Worm (Caenorhabditis elegans): ENCODE data around the gene fbxa-194.

- no peak for TF ChIP-seq med-1 (GFP tag; optimal IDR thresholded peaks at IDR 0.05; ENCODE audit: insufficient read depth)
- no peak for TF ChIP-seq ztf-29 (GFP tag; IDR thresholded peaks at IDR 0.05)
Measured at ce11 chrV:19822093-19822492, 43.6 kb upstream of the fbxa-194 start, which contains the start of gene Y116F11B.17.

Data from whole organism, midembryonic.